Fruit fly (Drosophila melanogaster): ENCODE results near the gene bigmax.

bigmax gene

dm6 chr3R:27246264-27246663 is 42.1 kb downstream of the bigmax start (continued):
- TF ChIP-seq HLH54F (GFP tag; optimal IDR thresholded peaks at IDR 0.05) (no peak), Drgx (GFP tag; IDR thresholded peaks at IDR 0.05) (peak; percentile 43; the same call in 1 of the 2 replicates), Ets65A (GFP tag) (no peak), CG10321 (GFP tag; IDR thresholded peaks at IDR 0.05) (no peak), PHDP (tag; optimal IDR thresholded peaks at IDR 0.05) (peak; percentile 92), CG32772 (GFP tag; IDR thresholded peaks at IDR 0.05) (peak; percentile 58; the same call in 1 of the 2 replicates), br (optimal IDR thresholded peaks at IDR 0.05) (no peak), CG33557 (GFP tag; optimal IDR thresholded peaks at IDR 0.05) (peak; percentile 89), CG12744 (GFP tag; optimal IDR thresholded peaks at IDR 0.05) (no peak), amos (GFP tag; IDR thresholded peaks at IDR 0.05; ENCODE audit: partially characterized antibody) (no peak), hkb (optimal IDR thresholded peaks at IDR 0.05) (no peak), hkb (GFP tag; IDR thresholded peaks at IDR 0.05) (0 out of 2 replicates have a peak, but pooled peaks have one; percentile 61), seq (GFP tag; IDR thresholded peaks at IDR 0.05) (no peak), H2.0 (GFP tag; IDR thresholded peaks at IDR 0.05) (peak; percentile 58), tx (GFP tag; optimal IDR thresholded peaks at IDR 0.05) (no peak), TFAM (GFP tag; optimal IDR thresholded peaks at IDR 0.05) (peak; percentile 12), CG17912 (GFP tag; optimal IDR thresholded peaks at IDR 0.05) (no peak), ATbp (GFP tag; optimal IDR thresholded peaks at IDR 0.05) (peak; percentile 53), Tbp (GFP tag; optimal IDR thresholded peaks at IDR 0.05) (no peak), CG17385 (GFP tag; optimal IDR thresholded peaks at IDR 0.05) (peak; percentile 80), z (GFP tag; IDR thresholded peaks at IDR 0.05) (no peak), Aef1 (GFP tag; IDR thresholded peaks at IDR 0.05) (no peak), ssp (GFP tag; IDR thresholded peaks at IDR 0.05) (no peak), CG10543 (GFP tag; optimal IDR thresholded peaks at IDR 0.05) (peak; percentile 13), Scr (GFP tag; IDR thresholded peaks at IDR 0.05; ENCODE audit: partially characterized antibody) (no peak), eyg (GFP tag; optimal IDR thresholded peaks at IDR 0.05) (no peak), jing (GFP tag; optimal IDR thresholded peaks at IDR 0.05) (no peak), CG2678 (tag; optimal IDR thresholded peaks at IDR 0.05) (peak; percentile 90), mld (GFP tag; IDR thresholded peaks at IDR 0.05; ENCODE audit: partially characterized antibody) (no peak), CG18764 (GFP tag; optimal IDR thresholded peaks at IDR 0.05) (peak; percentile 27), MESR4 (GFP tag; optimal IDR thresholded peaks at IDR 0.05) (no peak), CG15696 (tag; optimal IDR thresholded peaks at IDR 0.05) (peak; percentile 77), sima (GFP tag; optimal IDR thresholded peaks at IDR 0.05) (no peak), CG7357 (GFP tag; IDR thresholded peaks at IDR 0.05) (peak; percentile 49; the same call in 2 of the 3 replicates), CG2202 (tag; optimal IDR thresholded peaks at IDR 0.05) (peak; percentile 72), sna (GFP tag; IDR thresholded peaks at IDR 0.05; ENCODE audit: partially characterized antibody) (no peak), HmgD (GFP tag; optimal IDR thresholded peaks at IDR 0.05) (no peak), Rfx (GFP tag; IDR thresholded peaks at IDR 0.05) (peak; percentile 49; the same call in 1 of the 2 replicates), Dbx (GFP tag; IDR thresholded peaks at IDR 0.05) (0 out of 3 replicates have a peak, but pooled peaks have one; percentile 37), MTF-1 (GFP tag; optimal IDR thresholded peaks at IDR 0.05; ENCODE audit: borderline replicate concordance) (no peak), klu (GFP tag; IDR thresholded peaks at IDR 0.05) (no peak; the same call in 1 of the 2 replicates), chm (GFP tag; IDR thresholded peaks at IDR 0.05) (no peak), YL-1 (GFP tag; optimal IDR thresholded peaks at IDR 0.05) (no peak), az2 (GFP tag; optimal IDR thresholded peaks at IDR 0.05) (peak; percentile 67), CG13894 (tag; optimal IDR thresholded peaks at IDR 0.05) (peak; percentile 7), caup (GFP tag; optimal IDR thresholded peaks at IDR 0.05; ENCODE audit: severe bottlenecking) (peak; percentile 71), luna (GFP tag; optimal IDR thresholded peaks at IDR 0.05) (no peak), Atf-2 (GFP tag; optimal IDR thresholded peaks at IDR 0.05) (no peak), D19B (GFP tag; optimal IDR thresholded peaks at IDR 0.05) (peak; percentile 10), CG13296 (GFP tag; optimal IDR thresholded peaks at IDR 0.05) (peak; percentile 90), CG15073 (GFP tag; optimal IDR thresholded peaks at IDR 0.05) (no peak), Xrp1 (GFP tag; IDR thresholded peaks at IDR 0.05) (peak; percentile 79)

Measured in whole organism, embryonic.